Worm (Caenorhabditis elegans): ENCODE measurements around the gene elo-9.

ce11 chrII:14983909-14984308, 20.0 kb upstream of the elo-9 start, which contains the start of gene Y53F4B.5:
- TF ChIP-seq tbx-2 (tag; optimal IDR thresholded peaks at IDR 0.05) (no peak), lir-3 (tag; optimal IDR thresholded peaks at IDR 0.05; ENCODE audit: poor library complexity) (no peak), zag-1 (tag; optimal IDR thresholded peaks at IDR 0.05) (no peak), nhr-28 (tag; optimal IDR thresholded peaks at IDR 0.05) (no peak), nhr-12 (tag; optimal IDR thresholded peaks at IDR 0.05) (no peak), ces-1 (GFP tag; optimal IDR thresholded peaks at IDR 0.05) (no peak), egl-27 (tag; optimal IDR thresholded peaks at IDR 0.05) (no peak), blmp-1 (tag; optimal IDR thresholded peaks at IDR 0.05) (no peak), pqm-1 (tag; optimal IDR thresholded peaks at IDR 0.05) (no peak), nhr-237 (tag; optimal IDR thresholded peaks at IDR 0.05) (no peak), irx-1 (tag; optimal IDR thresholded peaks at IDR 0.05) (no peak), dpl-1 (GFP tag; optimal IDR thresholded peaks at IDR 0.05) (no peak), skn-1 (tag; optimal IDR thresholded peaks at IDR 0.05) (no peak)

Data from whole organism, L1 larva.